Fruit fly (Drosophila melanogaster) S2 (cell line): Measurements from ENCODE around the gene CG31528.

Source experiments
- CG8478 ChIP-seq: fragments of >200 bp; optimal IDR thresholded peaks from 2 replicates; lab custom pipeline; 2018
- CTCF ChIP-seq, 2 experiments: fragments of >200 bp; optimal IDR thresholded peaks; 2 replicates each; lab custom pipeline; 2018

The CG31528 gene

DNA sequence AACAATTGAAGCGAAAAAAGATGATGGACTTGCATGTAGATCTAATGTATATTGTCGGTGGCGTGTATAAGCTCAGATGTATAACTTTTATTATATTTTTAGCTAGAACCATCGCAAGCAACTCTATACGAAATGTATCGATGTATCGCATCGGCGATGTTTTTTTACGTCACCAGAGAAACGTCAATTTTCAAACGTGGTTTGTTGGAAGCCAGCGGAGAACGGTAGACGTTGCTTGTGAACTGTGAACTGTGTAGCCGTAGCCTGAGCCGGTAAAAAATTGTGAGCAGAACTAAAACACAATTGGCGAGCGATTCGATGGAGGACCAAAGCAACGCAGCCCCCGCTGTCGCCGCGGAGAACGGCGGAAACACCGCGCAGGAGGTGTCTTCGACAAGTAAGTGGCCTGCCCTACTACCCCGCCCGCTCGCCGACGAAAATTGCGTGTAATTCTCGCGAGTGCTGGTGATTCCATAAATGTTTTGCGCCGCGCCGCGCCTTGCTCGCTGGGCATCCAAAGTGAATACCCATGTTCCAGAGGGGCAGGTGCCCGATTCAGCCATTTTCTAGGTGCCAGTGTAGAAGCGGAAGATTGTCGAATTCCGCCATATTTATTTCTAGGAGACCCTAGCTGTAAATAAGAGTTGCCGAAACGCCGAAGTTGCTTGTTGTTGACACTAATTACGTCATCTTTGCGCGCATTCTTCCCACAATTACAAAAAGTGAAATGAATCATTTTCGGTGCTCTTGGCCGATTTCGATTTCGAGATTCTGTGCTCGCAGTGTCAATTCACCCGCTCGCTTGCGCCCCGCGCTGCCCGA lies 13.1 kb upstream of the CG31528 start, which contains the start of gene lost:
lost (plus strand) TSS at position 193 of the 822 bp plus-strand sequence.
- no peak for TF ChIP-seq CG8478 (lab: Kevin White, UChicago)
- TF ChIP-seq CTCF (optimal IDR thresholded peaks at IDR 0.05; lab: Kevin White, UChicago) = no peak

- TF ChIP-seq CG8478 (lab: Kevin White, UChicago) (no peak), CTCF (optimal IDR thresholded peaks at IDR 0.05; lab: Kevin White, UChicago) (no peak)
These were observed 12.4 kb upstream of the CG31528 start for dm6 chr3R:4403706-4404392.

- TF ChIP-seq CTCF (optimal IDR thresholded peaks at IDR 0.05; lab: Kevin White, UChicago) (no peak), CG8478 (lab: Kevin White, UChicago) (no peak)
These were observed 8.9 kb upstream of the CG31528 start for dm6 chr3R:4407325-4407724.

DNA sequence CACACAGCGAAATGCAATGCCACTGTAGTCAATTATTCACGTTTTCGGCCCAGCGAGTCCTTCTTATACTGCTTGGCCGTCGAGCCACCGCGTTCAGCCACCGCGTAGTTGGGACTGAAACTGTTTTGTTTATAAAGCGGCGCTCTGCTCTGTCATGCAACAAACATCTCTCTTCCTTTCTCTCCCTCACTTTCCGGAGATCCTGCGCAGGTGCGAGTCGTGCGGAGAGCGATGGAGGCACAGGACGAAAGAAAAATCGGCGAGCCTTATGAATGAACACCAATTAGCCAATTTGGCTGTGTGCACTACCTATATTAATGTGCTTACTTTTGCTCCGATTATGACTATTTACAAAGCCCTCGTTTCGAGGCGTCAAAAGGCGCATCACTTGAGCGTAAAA lies 3.2 kb downstream of the CG31528 start, which contains the start of gene CG32944:
CG32944 (minus strand) TSS at position 97 of the 400 bp plus-strand sequence.
- no peak for TF ChIP-seq CG8478 (lab: Kevin White, UChicago)

- TF ChIP-seq CG8478 (lab: Kevin White, UChicago) (no peak), CTCF (optimal IDR thresholded peaks at IDR 0.05; lab: Kevin White, UChicago) (no peak)
These were observed 10.5 kb downstream of the CG31528 start, which contains the start of gene CG31525 for dm6 chr3R:4426730-4427129. TSS of gene CG31525 (plus strand) at chr3R:4427030.

dm6 chr3R:4428585-4429464 lies 12.6 kb downstream of the CG31528 start, which contains the start of gene srl:
TSS of gene srl (minus strand) at chr3R:4429335.
- TF ChIP-seq CG8478 (lab: Kevin White, UChicago) = no peak
- TF ChIP-seq CTCF (optimal IDR thresholded peaks at IDR 0.05; lab: Kevin White, UChicago) = peak in 1 of 2 experiments; percentile 17

DNA sequence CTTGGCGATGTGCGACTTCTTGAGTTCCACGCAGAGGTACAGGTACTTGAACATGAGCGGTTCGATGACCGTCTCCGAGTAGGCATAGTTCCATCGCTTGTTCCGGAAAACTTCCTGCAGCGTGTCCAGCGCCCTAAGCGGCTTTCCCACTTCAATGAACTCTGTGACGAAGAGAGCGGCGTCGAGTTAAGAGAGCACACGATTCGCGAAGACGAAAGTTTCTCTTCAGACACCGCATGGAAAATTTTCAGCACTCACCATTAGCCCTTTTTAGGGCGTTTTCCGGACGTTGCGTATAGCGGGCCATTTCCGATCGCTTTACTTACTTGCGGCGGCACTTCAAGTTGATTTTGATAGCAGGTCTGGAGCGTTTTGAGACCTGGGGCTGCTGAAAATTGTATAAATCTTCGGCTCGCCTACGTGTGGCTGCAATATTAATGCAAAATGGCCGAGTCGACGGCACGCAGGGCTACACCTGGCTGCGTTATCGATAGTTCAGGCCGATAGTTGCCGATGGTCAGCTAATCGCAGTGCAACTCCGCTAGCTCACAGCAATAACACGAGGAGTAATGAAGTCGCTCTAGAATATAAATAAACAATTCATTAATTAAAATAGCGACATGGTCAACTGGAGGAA lies 17.3 kb downstream of the CG31528 start, which contains the start of the genes eIF3a and CG1074:
eIF3a (minus strand) TSS at position 455 of the 637 bp plus-strand sequence.
CG1074 (plus strand) TSS at position 525 of the 637 bp plus-strand sequence.
- TF ChIP-seq CTCF (optimal IDR thresholded peaks at IDR 0.05; lab: Kevin White, UChicago) (peak in 1 of 2 experiments; percentile 45), CG8478 (lab: Kevin White, UChicago) (no peak)

DNA sequence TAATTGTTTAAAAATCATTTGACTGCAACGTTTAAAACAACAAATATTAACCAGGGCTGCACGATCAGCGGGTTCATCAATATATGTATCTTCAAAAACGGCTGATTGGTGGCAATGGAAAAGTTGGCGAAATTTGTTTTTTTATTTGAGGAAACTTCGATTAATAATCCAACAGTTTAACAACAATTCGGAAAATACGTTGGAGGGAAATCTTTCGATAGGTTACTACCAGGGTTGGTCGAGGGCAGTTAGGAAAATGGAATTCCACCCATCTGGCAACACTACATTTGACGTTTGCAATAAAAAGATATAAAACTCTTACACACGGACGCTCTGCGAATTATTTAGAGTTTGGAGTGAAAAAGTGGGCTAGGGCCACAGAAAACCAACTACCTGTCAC lies 20.9 kb downstream of the CG31528 start, which contains the start of the genes Lipt2 and CG14650:
Lipt2 (minus strand) TSS at position 217 of the 400 bp plus-strand sequence.
CG14650 (plus strand) TSS at position 275 of the 400 bp plus-strand sequence.
- TF ChIP-seq CG8478 (lab: Kevin White, UChicago) (no peak), CTCF (optimal IDR thresholded peaks at IDR 0.05; lab: Kevin White, UChicago) (peak; percentile 8 to 9)

DNA sequence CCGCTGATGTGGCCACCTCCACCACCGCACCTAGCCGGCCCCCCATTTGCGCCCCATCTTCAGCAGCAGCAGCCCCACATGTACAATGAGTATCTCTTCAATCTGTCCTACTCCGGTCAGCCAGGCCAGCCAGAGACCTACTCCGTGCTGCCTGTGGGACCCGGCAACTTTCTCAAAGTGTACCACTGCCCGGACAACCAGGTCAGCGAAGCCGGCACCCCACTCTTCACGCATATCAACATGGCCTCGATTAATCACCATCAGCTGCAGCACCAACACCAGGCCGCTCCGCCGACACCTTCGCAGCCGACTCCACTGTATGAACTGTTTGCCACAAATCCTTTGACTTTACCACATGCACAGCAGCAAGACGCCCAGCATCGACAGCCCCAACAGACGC lies 21.6 kb downstream of the CG31528 start:
- TF ChIP-seq CG8478 (lab: Kevin White, UChicago) (no peak), CTCF (optimal IDR thresholded peaks at IDR 0.05; lab: Kevin White, UChicago) (no peak)

DNA sequence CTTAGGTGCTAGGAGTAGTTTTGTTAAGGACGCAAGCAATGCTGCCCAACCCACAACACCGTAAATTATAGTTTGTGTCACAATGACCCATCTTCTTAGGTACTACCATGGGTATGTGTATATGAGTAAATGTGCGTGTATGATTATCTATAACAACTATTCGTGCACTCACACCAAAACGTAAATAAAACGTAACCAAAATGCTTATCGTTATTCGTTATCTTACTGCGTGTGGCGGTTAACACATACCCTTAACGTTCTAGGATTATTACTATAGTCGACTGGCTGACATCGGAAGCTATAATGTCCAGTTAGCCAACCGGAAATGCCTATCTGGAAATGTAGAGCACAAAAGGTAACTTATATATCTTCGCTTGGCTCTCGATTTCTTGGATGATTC lies 28.8 kb downstream of the CG31528 start:
- TF ChIP-seq CTCF (optimal IDR thresholded peaks at IDR 0.05; lab: Kevin White, UChicago) = no peak

DNA sequence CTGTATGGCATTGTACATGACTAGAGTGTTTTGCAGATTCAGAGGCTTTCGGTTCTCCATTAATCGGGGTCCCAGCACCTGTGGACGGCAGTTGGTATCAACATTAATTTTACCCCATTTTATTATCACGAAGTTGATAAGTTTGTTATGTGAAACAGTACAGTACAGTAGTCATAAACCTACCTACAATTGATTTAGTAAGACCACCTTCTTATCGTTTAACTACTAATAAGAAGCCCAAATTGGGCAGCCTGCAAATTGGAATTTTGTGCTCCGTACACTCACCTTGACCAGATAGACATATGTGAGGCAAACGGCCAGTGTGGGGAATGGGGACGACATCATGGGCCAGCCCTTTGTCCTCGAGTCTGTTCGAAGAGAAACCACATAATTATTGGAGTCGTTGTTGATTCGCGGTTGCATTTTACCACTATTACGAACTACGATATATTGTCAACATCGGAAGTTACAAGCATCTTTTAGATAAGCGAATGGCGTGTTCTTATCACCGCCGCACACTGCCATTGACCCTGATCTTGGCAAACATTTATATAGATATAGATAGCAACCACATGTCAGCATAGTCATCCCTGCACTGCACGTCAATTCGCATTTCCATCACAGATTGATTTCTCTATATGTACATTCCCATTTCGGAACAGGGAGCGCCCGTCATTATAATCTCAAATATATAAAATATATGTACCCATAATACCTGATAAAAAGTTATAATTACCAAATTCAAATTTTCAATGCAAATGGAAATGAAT lies 30.4 kb downstream of the CG31528 start:
- no peak for TF ChIP-seq CTCF (optimal IDR thresholded peaks at IDR 0.05; lab: Kevin White, UChicago)
- no peak for TF ChIP-seq CG8478 (lab: Kevin White, UChicago)

DNA sequence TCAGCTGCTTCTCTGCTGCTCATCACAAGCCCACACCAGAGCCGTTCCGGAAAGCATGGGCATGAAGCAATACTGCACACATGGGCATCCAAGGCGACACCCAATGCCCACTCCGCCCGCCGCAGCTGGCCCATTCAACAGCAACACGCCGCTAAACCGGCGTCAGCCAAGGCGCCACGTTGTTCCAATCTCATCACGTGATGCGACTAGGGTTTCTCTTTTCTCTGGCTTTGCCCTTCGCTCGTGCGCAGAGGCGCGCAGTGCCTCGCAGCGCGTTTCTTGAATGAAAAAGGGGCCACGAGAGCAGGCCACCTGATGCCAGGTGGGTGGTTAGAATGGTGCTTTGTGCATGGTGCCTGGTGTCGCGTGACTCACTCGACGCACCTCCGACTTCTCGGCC lies 33.0 kb downstream of the CG31528 start:
- TF ChIP-seq CTCF (optimal IDR thresholded peaks at IDR 0.05; lab: Kevin White, UChicago) (no peak), CG8478 (lab: Kevin White, UChicago) (no peak)

dm6 chr3R:4450721-4451120 lies 34.5 kb downstream of the CG31528 start:
- TF ChIP-seq CTCF (optimal IDR thresholded peaks at IDR 0.05; lab: Kevin White, UChicago) (no peak), CG8478 (lab: Kevin White, UChicago) (no peak)
